Fruit fly (Drosophila melanogaster): ENCODE data around the gene mtm.

The mtm gene

dm6 chr2L:5997609-5998229, 39.1 kb downstream of the mtm start (continued):
- TF ChIP-seq CG15479 (GFP tag; optimal IDR thresholded peaks at IDR 0.05) (peak; percentile 10), pum (GFP tag; optimal IDR thresholded peaks at IDR 0.05) (no peak), CG14441 (GFP tag; IDR thresholded peaks at IDR 0.05) (0 out of 2 replicates have a peak, but pooled peaks have one; percentile 8), Opbp (GFP tag; IDR thresholded peaks at IDR 0.05; ENCODE audit: partially characterized antibody) (no peak), crc (GFP tag; optimal IDR thresholded peaks at IDR 0.05) (no peak), maf-S (GFP tag; optimal IDR thresholded peaks at IDR 0.05) (no peak), Fer2 (tag; optimal IDR thresholded peaks at IDR 0.05) (peak; percentile 50), eve (GFP tag; optimal IDR thresholded peaks at IDR 0.05) (no peak), CG18599 (GFP tag; optimal IDR thresholded peaks at IDR 0.05) (peak; percentile 83), run (tag; optimal IDR thresholded peaks at IDR 0.05) (peak; percentile 68), Fer1 (GFP tag; optimal IDR thresholded peaks at IDR 0.05) (peak; percentile 88), CG16779 (GFP tag; IDR thresholded peaks at IDR 0.05) (no peak), tap (tag; optimal IDR thresholded peaks at IDR 0.05) (peak; percentile 20), Trl (optimal IDR thresholded peaks at IDR 0.05) (peak; percentile 55 to 75), Trl (GFP tag; optimal IDR thresholded peaks at IDR 0.05) (no peak), CG13424 (tag; optimal IDR thresholded peaks at IDR 0.05) (peak; percentile 11), Ets65A (GFP tag) (peak; percentile 44), gsb-n (tag; optimal IDR thresholded peaks at IDR 0.05) (peak; percentile 53), otp (GFP tag; IDR thresholded peaks at IDR 0.05) (peak; percentile 37; the same call in 1 of the 3 replicates), prd (optimal IDR thresholded peaks at IDR 0.05) (no peak), prd (GFP tag; IDR thresholded peaks at IDR 0.05) (no peak), eyg (GFP tag; optimal IDR thresholded peaks at IDR 0.05) (peak; percentile 5), ham (GFP tag; IDR thresholded peaks at IDR 0.05) (no peak), slbo (GFP tag; IDR thresholded peaks at IDR 0.05) (no peak), Ravus (GFP tag; IDR thresholded peaks at IDR 0.05) (no peak), CG43689 (GFP tag; IDR thresholded peaks at IDR 0.05) (no peak), CG11085 (GFP tag; IDR thresholded peaks at IDR 0.05) (no peak), CG18764 (GFP tag; optimal IDR thresholded peaks at IDR 0.05) (no peak), fd64A (GFP tag; optimal IDR thresholded peaks at IDR 0.05) (peak; percentile 78), CG17186 (GFP tag; optimal IDR thresholded peaks at IDR 0.05) (no peak), Poxn (GFP tag; IDR thresholded peaks at IDR 0.05) (no peak), chif (GFP tag; optimal IDR thresholded peaks at IDR 0.05) (no peak), sim (GFP tag; IDR thresholded peaks at IDR 0.05) (no peak), vvl (GFP tag; IDR thresholded peaks at IDR 0.05) (peak; percentile 59), Dek (tag; optimal IDR thresholded peaks at IDR 0.05) (no peak), CG13775 (GFP tag; optimal IDR thresholded peaks at IDR 0.05) (peak; percentile 20), CG12236 (GFP tag; optimal IDR thresholded peaks at IDR 0.05) (no peak), CG12155 (GFP tag; optimal IDR thresholded peaks at IDR 0.05) (no peak), Lpt (GFP tag; optimal IDR thresholded peaks at IDR 0.05) (no peak), fru (optimal IDR thresholded peaks at IDR 0.05) (no peak), btn (GFP tag; optimal IDR thresholded peaks at IDR 0.05) (peak; percentile 15), CG3281 (GFP tag; optimal IDR thresholded peaks at IDR 0.05) (peak; percentile 61), NFAT (GFP tag; IDR thresholded peaks at IDR 0.05) (0 out of 2 replicates have a peak, but pooled peaks have one; percentile 11), CG30431 (GFP tag; optimal IDR thresholded peaks at IDR 0.05) (no peak), dysf (GFP tag; IDR thresholded peaks at IDR 0.05) (peak; percentile 25; the same call in 1 of the 3 replicates), CG17912 (GFP tag; optimal IDR thresholded peaks at IDR 0.05) (peak; percentile 41), Hand (GFP tag; optimal IDR thresholded peaks at IDR 0.05) (no peak), wdn (GFP tag; IDR thresholded peaks at IDR 0.05) (no peak), Kr (GFP tag; optimal IDR thresholded peaks at IDR 0.05) (no peak), Hey (tag; optimal IDR thresholded peaks at IDR 0.05) (peak; percentile 58), Atf3 (GFP tag; optimal IDR thresholded peaks at IDR 0.05) (no peak), pzg (GFP tag; optimal IDR thresholded peaks at IDR 0.05) (peak; percentile 13)

Data from whole organism, embryonic.